Worm (Caenorhabditis elegans) whole organism, L2 larva: ENCODE data around the gene col-168.

Experiments used
- aly-2 ChIP-seq: fragments of 150-350 bp; optimal IDR thresholded peaks from 2 replicates; lab custom pipeline; 2014; ENCODE audit warnings: missing biosample characterization, missing genetic modification characterization
- blmp-1 ChIP-seq: sonication (generic microtip); optimal IDR thresholded peaks from 2 replicates; lab custom pipeline; 2017; ENCODE audit warnings: missing genetic modification characterization, mild to moderate bottlenecking, missing compliant biosample characterization, antibody characterized with exemption, moderate library complexity; ENCODE audit not compliant: insufficient read depth
- ceh-82 ChIP-seq: fragments of 150-350 bp; optimal IDR thresholded peaks from 2 replicates; lab custom pipeline; 2014; ENCODE audit warnings: missing biosample characterization, missing genetic modification characterization
- dmd-4 ChIP-seq: sonication (generic microtip); optimal IDR thresholded peaks from 2 replicates; lab custom pipeline; 2017; ENCODE audit warnings: missing biosample characterization, missing genetic modification characterization
- lin-13 ChIP-seq: fragments of 150-350 bp; optimal IDR thresholded peaks from 2 replicates; lab custom pipeline; 2014; ENCODE audit warnings: missing biosample characterization, missing genetic modification reagents, missing genetic modification characterization
- mbf-1 ChIP-seq: sonication (generic microtip); optimal IDR thresholded peaks from 2 replicates; lab custom pipeline; 2017; ENCODE audit warnings: missing biosample characterization, missing genetic modification characterization
- nhr-11 ChIP-seq: fragments of 150-350 bp; optimal IDR thresholded peaks from 2 replicates; lab custom pipeline; 2014; ENCODE audit warnings: missing biosample characterization, missing genetic modification characterization
- nhr-12 ChIP-seq: fragments of 150-350 bp; optimal IDR thresholded peaks from 2 replicates; lab custom pipeline; 2014; ENCODE audit warnings: missing biosample characterization, missing genetic modification characterization
- nhr-77 ChIP-seq: fragments of 150-350 bp; optimal IDR thresholded peaks from 2 replicates; lab custom pipeline; 2014; ENCODE audit warnings: missing biosample characterization, missing genetic modification characterization
- unc-62 ChIP-seq: fragments of 150-350 bp; optimal IDR thresholded peaks from 2 replicates; lab custom pipeline; 2014; ENCODE audit warnings: missing biosample characterization, missing genetic modification reagents, missing genetic modification characterization
- zag-1 ChIP-seq: fragments of 150-350 bp; optimal IDR thresholded peaks from 2 replicates; lab custom pipeline; 2014; ENCODE audit warnings: missing biosample characterization, missing genetic modification characterization

DNA sequence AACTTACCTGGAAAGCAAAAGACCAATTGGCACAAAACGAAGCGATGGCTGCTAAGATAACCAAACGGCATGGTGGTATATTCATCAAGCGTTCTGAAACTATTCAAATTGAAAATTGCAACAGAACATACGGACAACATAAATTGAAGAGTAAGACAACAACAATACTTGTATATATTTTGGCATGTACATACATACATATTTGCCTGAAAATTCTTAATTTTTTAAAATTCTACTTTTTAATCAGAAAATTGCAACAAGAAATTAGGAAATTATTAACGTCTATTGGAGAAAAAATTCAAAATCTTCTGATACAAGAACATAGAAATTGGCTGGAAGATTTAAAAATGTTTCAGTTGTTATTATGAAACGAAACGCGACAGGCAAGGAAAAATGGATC lies 11.8 kb downstream of the col-168 start, which contains the start of gene C03B1.13:
- no peak for TF ChIP-seq ceh-82 (tag; lab: Kevin White, UChicago)
- TF ChIP-seq nhr-11 (tag; lab: Kevin White, UChicago) = no peak
- no peak for TF ChIP-seq mbf-1
- TF ChIP-seq unc-62 (GFP tag; lab: Kevin White, UChicago) = no peak
- TF ChIP-seq zag-1 = no peak
- no peak for TF ChIP-seq lin-13 (GFP tag; lab: Kevin White, UChicago)
- TF ChIP-seq aly-2 = no peak
- TF ChIP-seq blmp-1 (tag; lab: Kevin White, UChicago) = no peak
- TF ChIP-seq nhr-77 (tag; lab: Kevin White, UChicago) = no peak
- TF ChIP-seq nhr-12 (tag; lab: Kevin White, UChicago) = no peak
- no peak for TF ChIP-seq dmd-4 (tag; lab: Kevin White, UChicago)
